Fruit fly (Drosophila melanogaster) whole organism, embryonic: ENCODE results near the gene CG13097.

Experiments used
- BEAF-32 ChIP-seq: fragments of 200-800 bp; sonication (Bioruptor generic); optimal IDR thresholded peaks from 3 replicates; lab custom pipeline; 2017; ENCODE audit warnings: missing biosample characterization, missing genetic modification characterization, mild to moderate bottlenecking, moderate library complexity, missing genetic modification reagents
- Bdp1 ChIP-seq: fragments of 200-800 bp; sonication (Bioruptor generic); optimal IDR thresholded peaks from 3 replicates; lab custom pipeline; 2016; ENCODE audit warnings: missing biosample characterization, missing genetic modification characterization
- Bgb ChIP-seq: fragments of 200-800 bp; sonication (Bioruptor generic); IDR thresholded peaks from 2 replicates; pipeline ENCODE4 v1.3.6; 2022; ENCODE audit warnings: missing biosample characterization, missing genetic modification characterization; ENCODE audit not compliant: partially characterized antibody
- CG11456 ChIP-seq: fragments of 200-800 bp; sonication (Bioruptor generic); IDR thresholded peaks from 3 replicates; pipeline ENCODE4 v1.3.6; 2022; ENCODE audit warnings: missing biosample characterization, missing genetic modification characterization
- CG12299 ChIP-seq: fragments of 200-800 bp; sonication (Bioruptor generic); optimal IDR thresholded peaks from 2 replicates; lab custom pipeline; 2018; ENCODE audit warnings: missing biosample characterization, mild to moderate bottlenecking, missing genetic modification characterization
- CG13287 ChIP-seq: fragments of 200-800 bp; sonication (Bioruptor generic); IDR thresholded peaks from 2 replicates; pipeline ENCODE4 v1.3.6; 2022; ENCODE audit warnings: missing biosample characterization, missing genetic modification characterization; ENCODE audit not compliant: partially characterized antibody
- CG14014 ChIP-seq: fragments of 200-800 bp; sonication (Bioruptor generic); IDR thresholded peaks from 2 replicates; pipeline ENCODE4 v1.3.6; 2022; ENCODE audit warnings: missing biosample characterization, missing genetic modification characterization
- CG14667 ChIP-seq: fragments of 200-800 bp; sonication (Bioruptor generic); IDR thresholded peaks from 2 replicates; pipeline ENCODE4 v1.3.6; 2022; ENCODE audit warnings: missing biosample characterization, missing genetic modification characterization
- CG15269 ChIP-seq: fragments of 200-800 bp; sonication (Bioruptor generic); optimal IDR thresholded peaks from 2 replicates; lab custom pipeline; 2018; ENCODE audit warnings: missing biosample characterization, mild to moderate bottlenecking, missing genetic modification characterization, moderate library complexity
- CG15479 ChIP-seq: fragments of 200-800 bp; sonication (Bioruptor generic); optimal IDR thresholded peaks from 3 replicates; lab custom pipeline; 2019; ENCODE audit warnings: missing biosample characterization, mild to moderate bottlenecking, missing genetic modification characterization, moderate library complexity
- CG1603 ChIP-seq: fragments of 200-800 bp; sonication (Bioruptor generic); optimal IDR thresholded peaks from 2 replicates; lab custom pipeline; 2019; ENCODE audit warnings: missing biosample characterization, mild to moderate bottlenecking, missing genetic modification characterization, moderate library complexity
- CG16813 ChIP-seq: fragments of 200-800 bp; sonication (Bioruptor generic); IDR thresholded peaks from 3 replicates; pipeline ENCODE4 v1.3.6; 2022; ENCODE audit warnings: missing biosample characterization, missing genetic modification characterization; ENCODE audit not compliant: partially characterized antibody
- CG17328 ChIP-seq: fragments of 200-800 bp; sonication (Bioruptor generic); IDR thresholded peaks from 2 replicates; pipeline ENCODE4 v1.3.6; 2022; ENCODE audit warnings: missing biosample characterization, missing genetic modification characterization
- CG42726 ChIP-seq: fragments of 200-800 bp; sonication (Bioruptor generic); IDR thresholded peaks from 2 replicates; pipeline ENCODE4 v1.3.6; 2022; ENCODE audit warnings: missing biosample characterization, missing genetic modification characterization; ENCODE audit not compliant: partially characterized antibody
- CG5180 ChIP-seq: fragments of 200-800 bp; sonication (Bioruptor generic); optimal IDR thresholded peaks from 3 replicates; lab custom pipeline; 2017; ENCODE audit warnings: missing biosample characterization, missing genetic modification characterization, mild to moderate bottlenecking, moderate library complexity, missing genetic modification reagents
- CG6791 ChIP-seq: fragments of 200-800 bp; sonication (Bioruptor generic); IDR thresholded peaks from 3 replicates; pipeline ENCODE4 v1.3.6; 2022; ENCODE audit warnings: missing biosample characterization, missing genetic modification characterization; ENCODE audit not compliant: partially characterized antibody
- CG7963 ChIP-seq: fragments of 200-800 bp; sonication (Bioruptor generic); IDR thresholded peaks from 3 replicates; pipeline ENCODE4 v1.3.6; 2022; ENCODE audit warnings: missing biosample characterization, missing genetic modification characterization; ENCODE audit not compliant: partially characterized antibody
- CHES-1-like ChIP-seq: fragments of 200-800 bp; sonication (Bioruptor generic); optimal IDR thresholded peaks from 2 replicates; lab custom pipeline; 2016; ENCODE audit warnings: missing biosample characterization, missing genetic modification characterization
- ERR ChIP-seq: fragments of 200-800 bp; sonication (Bioruptor generic); optimal IDR thresholded peaks from 2 replicates; lab custom pipeline; 2016; ENCODE audit warnings: missing biosample characterization, missing genetic modification characterization
- Lpt ChIP-seq: fragments of >200 bp; optimal IDR thresholded peaks from 2 replicates; lab custom pipeline; 2018; ENCODE audit warnings: missing biosample characterization, missing genetic modification characterization
- Myb ChIP-seq: fragments of 200-800 bp; sonication (Bioruptor generic); optimal IDR thresholded peaks from 2 replicates; lab custom pipeline; 2016; ENCODE audit warnings: missing biosample characterization, missing genetic modification characterization
- Opbp ChIP-seq: fragments of 200-800 bp; sonication (Bioruptor generic); IDR thresholded peaks from 3 replicates; pipeline ENCODE4 v1.3.6; 2022; ENCODE audit warnings: missing biosample characterization, missing genetic modification characterization; ENCODE audit not compliant: partially characterized antibody
- Scr ChIP-seq: fragments of 200-800 bp; sonication (Bioruptor generic); IDR thresholded peaks from 2 replicates; pipeline ENCODE4 v1.3.6; 2022; ENCODE audit warnings: missing biosample characterization, missing genetic modification characterization; ENCODE audit not compliant: partially characterized antibody
- Sox100B ChIP-seq: fragments of 200-800 bp; sonication (Bioruptor generic); optimal IDR thresholded peaks from 3 replicates; lab custom pipeline; 2018; ENCODE audit warnings: missing biosample characterization, mild to moderate bottlenecking, missing genetic modification characterization
- amos ChIP-seq: fragments of 200-800 bp; sonication (Bioruptor generic); IDR thresholded peaks from 2 replicates; pipeline ENCODE4 v1.3.6; 2022; ENCODE audit warnings: missing biosample characterization, missing genetic modification characterization; ENCODE audit not compliant: partially characterized antibody
- exex ChIP-seq: fragments of 200-800 bp; sonication (Bioruptor generic); optimal IDR thresholded peaks from 4 replicates; lab custom pipeline; 2018; ENCODE audit warnings: missing biosample characterization, mild to moderate bottlenecking, missing genetic modification characterization, moderate library complexity
- hb ChIP-seq: fragments of 200-800 bp; sonication (Bioruptor generic); IDR thresholded peaks from 3 replicates; pipeline ENCODE4 v1.3.6; 2022; ENCODE audit warnings: missing biosample characterization, missing genetic modification characterization; ENCODE audit not compliant: partially characterized antibody
- ind ChIP-seq: fragments of 200-800 bp; sonication (Bioruptor generic); optimal IDR thresholded peaks from 3 replicates; lab custom pipeline; 2016; ENCODE audit warnings: missing biosample characterization, missing genetic modification characterization
- knrl ChIP-seq: fragments of 200-800 bp; sonication (Bioruptor generic); IDR thresholded peaks from 3 replicates; pipeline ENCODE4 v1.3.6; 2022; ENCODE audit warnings: missing biosample characterization, missing genetic modification characterization; ENCODE audit not compliant: partially characterized antibody
- lab ChIP-seq: fragments of 200-800 bp; sonication (Bioruptor generic); optimal IDR thresholded peaks from 3 replicates; lab custom pipeline; 2017; ENCODE audit warnings: missing biosample characterization, missing genetic modification characterization, mild to moderate bottlenecking, moderate library complexity, missing genetic modification reagents
- lov ChIP-seq, 2 experiments: fragments of 200-800 bp in 1 of 2; fragments of >200 bp in 1 of 2; sonication (Bioruptor generic) in 1 of 2; IDR thresholded peaks in 1 of 2; optimal IDR thresholded peaks in 1 of 2; 2 replicates in 1 of 2; 3 replicates in 1 of 2; pipeline versions ENCODE4 v1.3.6 to Lab custom; 2017 to 2022; ENCODE audit warnings: missing biosample characterization in 1 of 2, missing genetic modification characterization in 1 of 2
- mld ChIP-seq: fragments of 200-800 bp; sonication (Bioruptor generic); IDR thresholded peaks from 3 replicates; pipeline ENCODE4 v1.3.6; 2022; ENCODE audit warnings: missing biosample characterization, missing genetic modification characterization; ENCODE audit not compliant: partially characterized antibody
- nerfin-2 ChIP-seq: fragments of 200-800 bp; sonication (Bioruptor generic); IDR thresholded peaks from 2 replicates; pipeline ENCODE4 v1.3.6; 2022; ENCODE audit warnings: missing biosample characterization, missing genetic modification characterization; ENCODE audit not compliant: partially characterized antibody
- peb ChIP-seq: fragments of 200-800 bp; sonication (Bioruptor generic); IDR thresholded peaks from 2 replicates; pipeline ENCODE4 v1.3.6; 2022; ENCODE audit warnings: missing biosample characterization, missing genetic modification characterization
- phol ChIP-seq: fragments of 200-800 bp; sonication (Bioruptor generic); optimal IDR thresholded peaks from 3 replicates; lab custom pipeline; 2018; ENCODE audit warnings: missing biosample characterization, mild to moderate bottlenecking, missing genetic modification characterization, moderate library complexity
- row ChIP-seq: fragments of 200-800 bp; sonication (Bioruptor generic); IDR thresholded peaks from 3 replicates; pipeline ENCODE4 v1.3.6; 2022; ENCODE audit warnings: missing biosample characterization, missing genetic modification characterization
- sens ChIP-seq: fragments of 200-800 bp; sonication (Bioruptor generic); peaks from one replicate; lab custom pipeline; 2016; ENCODE audit warnings: missing biosample characterization, missing genetic modification characterization
- slbo ChIP-seq: fragments of 200-800 bp; sonication (Bioruptor generic); IDR thresholded peaks from 2 replicates; pipeline ENCODE4 v1.3.6; 2022; ENCODE audit warnings: missing biosample characterization, missing genetic modification characterization
- unpg ChIP-seq: fragments of 200-800 bp; sonication (Bioruptor generic); optimal IDR thresholded peaks from 3 replicates; lab custom pipeline; 2018; ENCODE audit warnings: missing biosample characterization, mild to moderate bottlenecking, missing genetic modification characterization, moderate library complexity
- vnd ChIP-seq: fragments of 200-800 bp; sonication (Bioruptor generic); IDR thresholded peaks from 3 replicates; pipeline ENCODE4 v1.3.6; 2022; ENCODE audit warnings: missing biosample characterization, missing genetic modification characterization; ENCODE audit not compliant: partially characterized antibody

CG13097 gene

DNA sequence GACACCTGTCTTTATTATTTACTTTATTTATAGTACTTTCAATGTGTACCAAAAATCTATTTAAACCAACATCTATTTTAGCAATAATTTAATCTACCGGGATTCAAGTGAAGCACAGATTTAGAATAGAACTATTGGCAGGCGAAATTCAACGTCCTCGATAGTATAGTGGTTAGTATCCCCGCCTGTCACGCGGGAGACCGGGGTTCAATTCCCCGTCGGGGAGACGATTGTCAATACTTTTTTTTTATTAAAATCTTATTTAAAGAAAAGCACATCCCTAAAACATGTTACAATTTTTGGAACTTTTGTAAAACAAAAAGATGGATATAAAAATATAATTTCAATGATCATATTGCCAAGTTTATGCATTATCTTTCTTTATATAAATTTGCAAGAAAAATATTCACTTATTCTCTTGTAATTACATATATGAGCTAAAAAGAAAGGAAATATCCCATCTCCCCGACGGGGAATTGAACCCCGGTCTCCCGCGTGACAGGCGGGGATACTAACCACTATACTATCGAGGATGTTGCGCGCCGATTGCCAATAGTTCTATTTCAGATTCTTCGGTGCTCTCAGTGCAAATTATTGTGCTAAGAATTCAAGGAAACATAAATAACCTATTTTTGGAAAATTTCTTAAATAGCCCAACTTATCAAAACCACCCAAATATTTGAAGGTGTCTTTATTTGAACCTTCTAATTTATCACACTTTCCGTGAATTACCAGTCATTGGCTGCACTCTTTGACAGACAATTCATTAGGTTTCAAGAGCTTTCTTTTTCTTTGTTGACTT lies 32.8 kb downstream of the CG13097 start, which contains the start of gene CG43796 (continued):
- TF ChIP-seq CG14014 (GFP tag; lab: Robert Waterston, UW) (no peak), lab (GFP tag; lab: Kevin White, UChicago) (no peak), vnd (GFP tag; lab: Robert Waterston, UW) (peak; percentile 49; the same call in 1 of the 3 replicates), sens (GFP tag; lab: Kevin White, UChicago) (peak; percentile 81), CG15479 (GFP tag; lab: Kevin White, UChicago) (peak; percentile 54), CHES-1-like (GFP tag; lab: Kevin White, UChicago) (no peak), hb (GFP tag; lab: Robert Waterston, UW) (0 out of 3 replicates have a peak, but pooled peaks have one; percentile 50), CG16813 (peak; percentile 83), CG7963 (peak; percentile 65; the same call in 1 of the 3 replicates), slbo (GFP tag; lab: Robert Waterston, UW) (no peak), unpg (GFP tag; lab: Kevin White, UChicago) (no peak), ERR (no peak), peb (no peak), CG6791 (GFP tag; lab: Robert Waterston, UW) (peak; percentile 87), exex (peak; percentile 22), Sox100B (GFP tag; lab: Kevin White, UChicago) (no peak), phol (tag; lab: Kevin White, UChicago) (no peak), CG13287 (GFP tag; lab: Robert Waterston, UW) (peak; percentile 13; the same call in 1 of the 2 replicates), CG14667 (GFP tag; lab: Robert Waterston, UW) (no peak), mld (GFP tag; lab: Robert Waterston, UW) (peak; percentile 76; the same call in 2 of the 3 replicates), lov (optimal IDR thresholded peaks at IDR 0.05; lab: Kevin White, UChicago) (no peak), lov (GFP tag; IDR thresholded peaks at IDR 0.05; lab: Robert Waterston, UW) (no peak), CG17328 (GFP tag; lab: Robert Waterston, UW) (no peak), Bdp1 (GFP tag; lab: Kevin White, UChicago) (peak; percentile 97), nerfin-2 (peak; percentile 51; the same call in 1 of the 2 replicates), CG1603 (tag; lab: Kevin White, UChicago) (no peak), Myb (GFP tag; lab: Kevin White, UChicago) (no peak), row (GFP tag; lab: Robert Waterston, UW) (no peak), CG42726 (peak; percentile 41), Opbp (GFP tag; lab: Robert Waterston, UW) (peak; percentile 73; the same call in 2 of the 3 replicates), knrl (GFP tag; lab: Robert Waterston, UW) (peak; percentile 51; the same call in 1 of the 3 replicates), CG15269 (tag; lab: Kevin White, UChicago) (no peak), amos (GFP tag; lab: Robert Waterston, UW) (peak; percentile 69), CG11456 (GFP tag; lab: Robert Waterston, UW) (no peak), Lpt (GFP tag; lab: Kevin White, UChicago) (no peak), CG12299 (tag; lab: Kevin White, UChicago) (no peak), ind (no peak), Bgb (GFP tag; lab: Robert Waterston, UW) (peak; percentile 68), Scr (GFP tag; lab: Robert Waterston, UW) (peak; percentile 65), BEAF-32 (GFP tag; lab: Kevin White, UChicago) (no peak), CG5180 (no peak)
